Fruit fly (Drosophila melanogaster) whole organism, wandering third instar larva: ENCODE results near the gene Nhe3.

Experiments used
- CG32264 ChIP-seq: fragments of 200-800 bp; sonication (Bioruptor generic); optimal IDR thresholded peaks from 2 replicates; lab custom pipeline; 2016; ENCODE audit warnings: missing biosample characterization, missing genetic modification characterization
- Hr78 ChIP-seq: fragments of >200 bp; optimal IDR thresholded peaks from 2 replicates; lab custom pipeline; 2017; ENCODE audit warnings: missing biosample characterization, missing genetic modification characterization
- Hr83 ChIP-seq: fragments of 200-300 bp; sonication (Bioruptor generic); optimal IDR thresholded peaks from 2 replicates; lab custom pipeline; 2016; ENCODE audit warnings: missing biosample characterization, mild to moderate bottlenecking, missing genetic modification characterization, moderate library complexity; ENCODE audit not compliant: poor library complexity, severe bottlenecking
- Myc ChIP-seq: fragments of >200 bp; optimal IDR thresholded peaks from 2 replicates; lab custom pipeline; 2017
- br ChIP-seq: fragments of 200-800 bp; sonication (Bioruptor generic); optimal IDR thresholded peaks from 2 replicates; lab custom pipeline; 2016; ENCODE audit warnings: missing biosample characterization, missing genetic modification characterization
- fru ChIP-seq: fragments of 200-800 bp; sonication (Bioruptor generic); optimal IDR thresholded peaks from 3 replicates; lab custom pipeline; 2016; ENCODE audit warnings: missing biosample characterization, mild to moderate bottlenecking, missing genetic modification characterization
- lola ChIP-seq: fragments of >200 bp; optimal IDR thresholded peaks from 2 replicates; lab custom pipeline; 2017; ENCODE audit warnings: missing biosample characterization, missing genetic modification characterization
- pan ChIP-seq: fragments of >200 bp; optimal IDR thresholded peaks from 2 replicates; lab custom pipeline; 2017
- psq ChIP-seq: fragments of 200-800 bp; sonication (Bioruptor generic); optimal IDR thresholded peaks from 3 replicates; lab custom pipeline; 2017; ENCODE audit warnings: missing biosample characterization, mild to moderate bottlenecking, missing genetic modification characterization, moderate library complexity

DNA sequence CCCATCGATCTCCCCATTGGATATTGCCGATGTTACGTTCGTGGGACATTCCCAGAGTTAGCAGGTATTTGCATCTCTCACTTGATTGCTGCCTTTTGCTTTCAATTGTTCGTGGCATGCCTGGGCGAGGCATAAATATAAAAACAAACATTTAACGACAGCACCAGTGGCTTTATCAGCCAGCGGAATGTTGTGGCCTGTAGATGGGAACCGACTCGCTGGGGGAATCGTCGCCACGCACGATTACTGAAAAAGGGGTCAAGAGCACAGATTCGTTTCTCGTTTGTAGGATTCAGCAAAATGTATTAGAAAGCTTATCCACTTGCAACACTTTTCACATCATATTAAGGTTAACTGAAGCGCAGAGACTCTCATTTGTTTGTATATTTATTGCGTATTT is 12.8 kb downstream of the Nhe3 start:
- TF ChIP-seq Hr83 (GFP tag; lab: Kevin White, UChicago) (no peak), Myc (lab: Kevin White, UChicago) (no peak), pan (no peak), psq (GFP tag; lab: Kevin White, UChicago) (no peak), br (GFP tag; lab: Kevin White, UChicago) (no peak), Hr78 (GFP tag; lab: Kevin White, UChicago) (no peak), CG32264 (GFP tag; lab: Kevin White, UChicago) (no peak), lola (GFP tag; lab: Kevin White, UChicago) (no peak), fru (GFP tag; lab: Kevin White, UChicago) (no peak)
